Fruit fly (Drosophila melanogaster) whole organism, wandering third instar larva: ENCODE data around the gene ppk22.
A peak's percentile ranks its signal among the peaks of the same experiment; 100 is the strongest.

Source experiments
- Abd-B ChIP-seq: fragments of >200 bp; optimal IDR thresholded peaks from 2 replicates; lab custom pipeline; 2017; ENCODE audit warnings: missing biosample characterization, missing genetic modification characterization
- CG9705 ChIP-seq: fragments of 200-800 bp; sonication (Bioruptor generic); optimal IDR thresholded peaks from 2 replicates; lab custom pipeline; 2018; ENCODE audit warnings: missing biosample characterization, mild to moderate bottlenecking, missing genetic modification characterization
- CrebA ChIP-seq: fragments of 200-800 bp; sonication (Bioruptor generic); optimal IDR thresholded peaks from 2 replicates; lab custom pipeline; 2016; ENCODE audit warnings: missing biosample characterization, mild to moderate bottlenecking, missing genetic modification characterization, borderline replicate concordance
- Dfd ChIP-seq: fragments of >200 bp; optimal IDR thresholded peaks from 2 replicates; lab custom pipeline; 2017; ENCODE audit warnings: missing biosample characterization, missing genetic modification characterization
- Dif ChIP-seq: fragments of 200-275, 200-300 bp; sonication (Bioruptor generic); optimal IDR thresholded peaks from 2 replicates; lab custom pipeline; 2018; ENCODE audit warnings: missing biosample characterization, missing genetic modification characterization; ENCODE audit not compliant: partially characterized antibody
- GATAd ChIP-seq: sonication (Bioruptor generic); optimal IDR thresholded peaks from 2 replicates; lab custom pipeline; 2016; ENCODE audit warnings: missing biosample characterization, missing genetic modification characterization
- Hnf4 ChIP-seq: fragments of 200-800 bp; sonication (Bioruptor generic); optimal IDR thresholded peaks from 2 replicates; lab custom pipeline; 2016; ENCODE audit warnings: missing biosample characterization, mild to moderate bottlenecking, missing genetic modification characterization
- Hr78 ChIP-seq: fragments of >200 bp; optimal IDR thresholded peaks from 2 replicates; lab custom pipeline; 2017; ENCODE audit warnings: missing biosample characterization, missing genetic modification characterization
- Hr83 ChIP-seq: fragments of 200-300 bp; sonication (Bioruptor generic); optimal IDR thresholded peaks from 2 replicates; lab custom pipeline; 2016; ENCODE audit warnings: missing biosample characterization, mild to moderate bottlenecking, missing genetic modification characterization, moderate library complexity; ENCODE audit not compliant: poor library complexity, severe bottlenecking
- Jra ChIP-seq: sonication (Bioruptor generic); optimal IDR thresholded peaks from 2 replicates; lab custom pipeline; 2016; ENCODE audit warnings: missing biosample characterization, missing genetic modification characterization
- Mio ChIP-seq: sonication (Bioruptor generic); optimal IDR thresholded peaks from 2 replicates; lab custom pipeline; 2016; ENCODE audit warnings: missing biosample characterization, missing genetic modification characterization
- OdsH ChIP-seq: fragments of 200-800 bp; sonication (Bioruptor generic); optimal IDR thresholded peaks from 2 replicates; lab custom pipeline; 2016; ENCODE audit warnings: missing biosample characterization, mild to moderate bottlenecking, missing genetic modification characterization
- Rel ChIP-seq, 2 experiments: fragments of 200-800 bp; sonication (Bioruptor generic) in 1 of 2; optimal IDR thresholded peaks; 2 replicates in 1 of 2; 3 replicates in 1 of 2; lab custom pipeline; 2016 to 2019; ENCODE audit warnings: mild to moderate bottlenecking in 2 of 2, missing biosample characterization in 2 of 2, missing genetic modification characterization in 2 of 2, moderate library complexity in 1 of 2
- Sp1 ChIP-seq: fragments of 200-800 bp; sonication (Bioruptor generic); optimal IDR thresholded peaks from 3 replicates; lab custom pipeline; 2019; ENCODE audit warnings: missing biosample characterization, mild to moderate bottlenecking, missing genetic modification characterization, moderate library complexity
- br ChIP-seq: fragments of 200-800 bp; sonication (Bioruptor generic); optimal IDR thresholded peaks from 2 replicates; lab custom pipeline; 2016; ENCODE audit warnings: missing biosample characterization, missing genetic modification characterization
- brk ChIP-seq: fragments of 200-800 bp; sonication (Bioruptor generic); optimal IDR thresholded peaks from 2 replicates; lab custom pipeline; 2016; ENCODE audit warnings: missing biosample characterization, mild to moderate bottlenecking, missing genetic modification characterization
- dsf ChIP-seq: sonication (Bioruptor generic); optimal IDR thresholded peaks from 2 replicates; lab custom pipeline; 2016; ENCODE audit warnings: missing biosample characterization, missing genetic modification characterization, borderline replicate concordance
- ey ChIP-seq: fragments of 200-800 bp; sonication (Bioruptor generic); optimal IDR thresholded peaks from 2 replicates; lab custom pipeline; 2016; ENCODE audit warnings: missing biosample characterization, missing genetic modification characterization
- foxo ChIP-seq, 2 experiments: fragments of 200-800 bp; sonication (Bioruptor generic); optimal IDR thresholded peaks; 2 replicates in 1 of 2; 3 replicates in 1 of 2; lab custom pipeline; 2016 to 2017; ENCODE audit warnings: missing biosample characterization in 2 of 2, missing genetic modification characterization in 2 of 2
- h ChIP-seq: fragments of 200-800 bp; sonication (Bioruptor generic); optimal IDR thresholded peaks from 3 replicates; lab custom pipeline; 2016; ENCODE audit warnings: missing biosample characterization, mild to moderate bottlenecking, missing genetic modification characterization
- jim ChIP-seq: fragments of 175-275, 200-325 bp; sonication (Bioruptor generic); optimal IDR thresholded peaks from 2 replicates; lab custom pipeline; 2016; ENCODE audit warnings: missing biosample characterization, mild to moderate bottlenecking, missing genetic modification characterization
- lola ChIP-seq: fragments of >200 bp; optimal IDR thresholded peaks from 2 replicates; lab custom pipeline; 2017; ENCODE audit warnings: missing biosample characterization, missing genetic modification characterization
- pan ChIP-seq: fragments of >200 bp; optimal IDR thresholded peaks from 2 replicates; lab custom pipeline; 2017
- psq ChIP-seq: fragments of 200-800 bp; sonication (Bioruptor generic); optimal IDR thresholded peaks from 3 replicates; lab custom pipeline; 2017; ENCODE audit warnings: missing biosample characterization, mild to moderate bottlenecking, missing genetic modification characterization, moderate library complexity
- tai ChIP-seq: sonication (Bioruptor generic); optimal IDR thresholded peaks from 2 replicates; lab custom pipeline; 2016; ENCODE audit warnings: missing biosample characterization, missing genetic modification characterization
- usp ChIP-seq: fragments of >200 bp; optimal IDR thresholded peaks from 2 replicates; lab custom pipeline; 2017; ENCODE audit warnings: missing biosample characterization, missing genetic modification characterization
- woc ChIP-seq: sonication (Bioruptor generic); optimal IDR thresholded peaks from 2 replicates; lab custom pipeline; 2016; ENCODE audit warnings: missing biosample characterization, mild to moderate bottlenecking, missing genetic modification characterization

Gene ppk22

dm6 chr3R:24829887-24830351, 29.7 kb downstream of the ppk22 start, which contains the start of the genes Kaz and CG43273 (continued):
- peak; percentile 64 for TF ChIP-seq CG9705 (GFP tag; lab: Kevin White, UChicago)
- TF ChIP-seq ey, result peak; percentile 42
- TF ChIP-seq usp (GFP tag; lab: Kevin White, UChicago), result no peak
- peak; percentile 49 for TF ChIP-seq OdsH (GFP tag; lab: Kevin White, UChicago)
- no peak for TF ChIP-seq lola (GFP tag; lab: Kevin White, UChicago)
- TF ChIP-seq h (GFP tag; lab: Kevin White, UChicago), result no peak
- no peak for TF ChIP-seq Dif (GFP tag; lab: Kevin White, UChicago)

- no peak for TF ChIP-seq br (GFP tag; lab: Kevin White, UChicago)
- TF ChIP-seq tai (GFP tag; lab: Kevin White, UChicago), result no peak
- TF ChIP-seq brk (GFP tag; lab: Kevin White, UChicago), result no peak
- TF ChIP-seq CG9705 (GFP tag; lab: Kevin White, UChicago), result no peak
- TF ChIP-seq Abd-B (GFP tag; lab: Kevin White, UChicago), result no peak
- TF ChIP-seq lola (GFP tag; lab: Kevin White, UChicago), result no peak
- TF ChIP-seq GATAd (GFP tag; lab: Kevin White, UChicago), result no peak
Measured at dm6 chr3R:24828234-24828633, 31.4 kb downstream of the ppk22 start, which contains the start of gene RabX4. TSS of gene RabX4 (minus strand) at chr3R:24828409.

dm6 chr3R:24825548-24825947, 34.1 kb downstream of the ppk22 start, which contains the start of gene niki:
TSS of gene niki (minus strand) at chr3R:24825648.
- TF ChIP-seq Mio (no peak), Dif (GFP tag; lab: Kevin White, UChicago) (no peak), Dfd (GFP tag; lab: Kevin White, UChicago) (no peak), CrebA (GFP tag; lab: Kevin White, UChicago) (no peak), dsf (GFP tag; lab: Kevin White, UChicago) (no peak), jim (GFP tag; lab: Kevin White, UChicago) (no peak), ey (no peak), foxo (GFP tag; optimal IDR thresholded peaks at IDR 0.05; lab: Kevin White, UChicago) (no peak), br (GFP tag; lab: Kevin White, UChicago) (no peak), usp (GFP tag; lab: Kevin White, UChicago) (no peak), OdsH (GFP tag; lab: Kevin White, UChicago) (no peak), Hnf4 (GFP tag; lab: Kevin White, UChicago) (no peak), Jra (no peak), psq (GFP tag; lab: Kevin White, UChicago) (no peak), tai (GFP tag; lab: Kevin White, UChicago) (no peak), Hr78 (GFP tag; lab: Kevin White, UChicago) (no peak), brk (GFP tag; lab: Kevin White, UChicago) (no peak), Sp1 (GFP tag; lab: Kevin White, UChicago) (no peak), woc (GFP tag; lab: Kevin White, UChicago) (no peak), pan (lab: Kevin White, UChicago) (no peak)

dm6 chr3R:24823061-24823460, 36.5 kb downstream of the ppk22 start:
- TF ChIP-seq CG9705 (GFP tag; lab: Kevin White, UChicago), result no peak
- no peak for TF ChIP-seq Rel (GFP tag; optimal IDR thresholded peaks at IDR 0.05; lab: Kevin White, UChicago)
- TF ChIP-seq Rel (tag; optimal IDR thresholded peaks at IDR 0.05; lab: Kevin White, UChicago), result peak; percentile 96

dm6 chr3R:24816993-24817854, 42.4 kb downstream of the ppk22 start, which contains the start of the genes CG5808 and Saf-B:
TSS of gene CG5808 (minus strand) at chr3R:24817007.
TSS of gene Saf-B (plus strand) at chr3R:24817464.
- no peak for TF ChIP-seq usp (GFP tag; lab: Kevin White, UChicago)
- no peak for TF ChIP-seq Rel (GFP tag; optimal IDR thresholded peaks at IDR 0.05; lab: Kevin White, UChicago)
- TF ChIP-seq Rel (tag; optimal IDR thresholded peaks at IDR 0.05; lab: Kevin White, UChicago), result peak; percentile 19
- TF ChIP-seq Dfd (GFP tag; lab: Kevin White, UChicago), result no peak
- TF ChIP-seq Hr83 (GFP tag; lab: Kevin White, UChicago), result peak; percentile 22
- peak; percentile 27 for TF ChIP-seq psq (GFP tag; lab: Kevin White, UChicago)
